Worm (Caenorhabditis elegans) whole organism, young adult: ENCODE measurements around the gene hlh-31.

Experiments
- C06A6.2 ChIP-seq: fragments of 200-800 bp; sonication (Bioruptor generic); conservative IDR thresholded peaks from 2 replicates; pipeline ENCODE4 v1.3.6; 2022; ENCODE audit warnings: missing genetic modification characterization, missing compliant biosample characterization
- hmg-1.2 ChIP-seq: fragments of 200-800 bp; sonication (Bioruptor generic); IDR thresholded peaks from 2 replicates; pipeline ENCODE4 v1.3.6; 2022; ENCODE audit warnings: missing genetic modification reagents, missing genetic modification characterization, missing compliant biosample characterization
- nfya-2 ChIP-seq: fragments of 200-800 bp; sonication (Bioruptor generic); IDR thresholded peaks from 2 replicates; pipeline ENCODE4 v1.3.6; 2022; ENCODE audit warnings: missing genetic modification reagents, missing genetic modification characterization, missing compliant biosample characterization

DNA sequence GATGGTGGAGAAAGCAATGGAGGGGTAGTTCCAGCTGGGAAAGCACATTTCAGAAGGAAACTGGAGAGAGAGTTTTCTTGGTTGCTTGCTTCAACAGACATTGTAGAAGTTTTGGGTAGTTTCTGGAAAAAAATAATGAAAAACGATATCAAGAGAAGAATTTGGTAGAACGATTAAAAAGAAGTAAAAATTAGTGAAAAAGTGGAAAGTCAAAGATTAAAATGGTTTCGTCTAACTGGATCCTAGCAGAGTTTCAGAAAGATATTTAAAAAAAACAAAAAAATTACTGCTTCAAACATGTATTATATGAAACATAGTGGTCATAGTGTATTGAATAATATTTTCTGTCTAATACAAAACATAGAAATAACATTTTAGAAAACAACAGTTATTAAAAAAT, 19.9 kb downstream of the hlh-31 start, which contains the start of gene F38C2.7:
- TF ChIP-seq hmg-1.2 (no peak), C06A6.2 (GFP tag; lab: Robert Waterston, UW) (no peak), nfya-2 (GFP tag; lab: Robert Waterston, UW) (no peak)
